Worm (Caenorhabditis elegans): ENCODE results near the gene srw-145.

- TF ChIP-seq sptf-2 (GFP tag; optimal IDR thresholded peaks at IDR 0.05) (no peak), cebp-1 (GFP tag; IDR thresholded peaks at IDR 0.05) (no peak), cebp-1 (tag; optimal IDR thresholded peaks at IDR 0.05) (peak; percentile 65), mxl-1 (tag; optimal IDR thresholded peaks at IDR 0.05) (no peak), K11D2.4 (GFP tag; IDR thresholded peaks at IDR 0.05) (no peak), nfyb-1 (GFP tag; IDR thresholded peaks at IDR 0.05) (peak; percentile 37; the same call in 1 of the 2 replicates), him-1 (tag; optimal IDR thresholded peaks at IDR 0.05) (no peak), dpl-1 (GFP tag; optimal IDR thresholded peaks at IDR 0.05) (peak; percentile 51), ama-1 (optimal IDR thresholded peaks at IDR 0.05) (no peak), ama-1 (GFP tag; optimal IDR thresholded peaks at IDR 0.05) (peak in 1 of 2 experiments; percentile 28), somi-1 (GFP tag; optimal IDR thresholded peaks at IDR 0.05) (no peak), sdz-38 (tag; optimal IDR thresholded peaks at IDR 0.05) (no peak), nfya-1 (tag; optimal IDR thresholded peaks at IDR 0.05; ENCODE audit: borderline replicate concordance, insufficient read depth) (no peak)
These were observed 25.0 kb downstream of the srw-145 start, which contains the start of the genes algn-13 and R10D12.13 for ce11 chrV:13961927-13962419.
